Fruit fly (Drosophila melanogaster): ENCODE results near the gene CG1896.

- no peak for TF ChIP-seq Dll (optimal IDR thresholded peaks at IDR 0.05)
- TF ChIP-seq pan (optimal IDR thresholded peaks at IDR 0.05): no peak
- TF ChIP-seq EcR (GFP tag; optimal IDR thresholded peaks at IDR 0.05): no peak
- TF ChIP-seq CG8478 (optimal IDR thresholded peaks at IDR 0.05): no peak
- no peak for TF ChIP-seq usp (GFP tag; optimal IDR thresholded peaks at IDR 0.05)
- TF ChIP-seq psq (optimal IDR thresholded peaks at IDR 0.05): no peak
Observed at dm6 chr3R:31762672-31763071, 18.6 kb downstream of the CG1896 start.
